Fruit fly (Drosophila melanogaster) whole organism, embryonic: ENCODE results near the gene CG11670.

Experiments used
- Abd-B ChIP-seq: fragments of 200-800 bp; sonication (Bioruptor generic); optimal IDR thresholded peaks from 2 replicates; lab custom pipeline; 2018; ENCODE audit warnings: missing biosample characterization, mild to moderate bottlenecking, missing genetic modification characterization, moderate library complexity
- CG10654 ChIP-seq: fragments of 200-800 bp; sonication (Bioruptor generic); optimal IDR thresholded peaks from 2 replicates; lab custom pipeline; 2016; ENCODE audit warnings: missing biosample characterization, missing genetic modification characterization
- CG15601 ChIP-seq: fragments of 200-800 bp; sonication (Bioruptor generic); optimal IDR thresholded peaks from 3 replicates; lab custom pipeline; 2019; ENCODE audit warnings: missing biosample characterization, mild to moderate bottlenecking, missing genetic modification characterization, moderate library complexity
- CG17912 ChIP-seq: fragments of 200-800 bp; sonication (Bioruptor generic); optimal IDR thresholded peaks from 2 replicates; lab custom pipeline; 2018; ENCODE audit warnings: missing biosample characterization, mild to moderate bottlenecking, missing genetic modification characterization
- CG31224 ChIP-seq: fragments of 200-800 bp; sonication (Bioruptor generic); IDR thresholded peaks from 2 replicates; pipeline ENCODE4 v1.3.6; 2022; ENCODE audit warnings: missing biosample characterization, missing genetic modification characterization
- CG4424 ChIP-seq: fragments of 200-800 bp; sonication (Bioruptor generic); optimal IDR thresholded peaks from 3 replicates; lab custom pipeline; 2016; ENCODE audit warnings: missing biosample characterization, missing genetic modification characterization
- CG5953 ChIP-seq: fragments of 200-800 bp; sonication (Bioruptor generic); IDR thresholded peaks from 2 replicates; pipeline ENCODE4 v1.3.6; 2022; ENCODE audit warnings: missing biosample characterization, missing genetic modification characterization
- Hmr ChIP-seq: fragments of 200-800 bp; sonication (Bioruptor generic); optimal IDR thresholded peaks from 3 replicates; lab custom pipeline; 2017; ENCODE audit warnings: mild to moderate bottlenecking, missing biosample characterization, missing genetic modification reagents, missing genetic modification characterization
- Scr ChIP-seq: fragments of 200-800 bp; sonication (Bioruptor generic); IDR thresholded peaks from 2 replicates; pipeline ENCODE4 v1.3.6; 2022; ENCODE audit warnings: missing biosample characterization, missing genetic modification characterization; ENCODE audit not compliant: partially characterized antibody
- exex ChIP-seq: fragments of 200-800 bp; sonication (Bioruptor generic); optimal IDR thresholded peaks from 4 replicates; lab custom pipeline; 2018; ENCODE audit warnings: missing biosample characterization, mild to moderate bottlenecking, missing genetic modification characterization, moderate library complexity

dm6 chr3R:12995047-12995446, 46.8 kb upstream of the CG11670 start, which contains the start of gene yellow-f2:
- TF ChIP-seq Scr (GFP tag; lab: Robert Waterston, UW) (no peak), Hmr (no peak), Abd-B (GFP tag; lab: Kevin White, UChicago) (no peak), CG31224 (GFP tag; lab: Robert Waterston, UW) (no peak), CG4424 (GFP tag; lab: Kevin White, UChicago) (no peak), CG17912 (GFP tag; lab: Kevin White, UChicago) (no peak), CG5953 (GFP tag; lab: Robert Waterston, UW) (no peak), exex (no peak), CG15601 (tag; lab: Kevin White, UChicago) (no peak), CG10654 (no peak)
